Fruit fly (Drosophila melanogaster) S2 (cell line): ENCODE measurements around the gene Dph2.

Source experiments
- CG8478 ChIP-seq: fragments of >200 bp; optimal IDR thresholded peaks from 2 replicates; lab custom pipeline; 2018
- CTCF ChIP-seq, 2 experiments: fragments of >200 bp; optimal IDR thresholded peaks; 2 replicates each; lab custom pipeline; 2018

Gene Dph2

dm6 chr3R:14879207-14879863 lies 14.4 kb downstream of the Dph2 start, which contains the start of gene CG3631:
Gene CG3631 (plus strand): TSS chr3R:14879457.
- TF ChIP-seq CG8478 (lab: Kevin White, UChicago) (no peak), CTCF (optimal IDR thresholded peaks at IDR 0.05; lab: Kevin White, UChicago) (no peak)

DNA sequence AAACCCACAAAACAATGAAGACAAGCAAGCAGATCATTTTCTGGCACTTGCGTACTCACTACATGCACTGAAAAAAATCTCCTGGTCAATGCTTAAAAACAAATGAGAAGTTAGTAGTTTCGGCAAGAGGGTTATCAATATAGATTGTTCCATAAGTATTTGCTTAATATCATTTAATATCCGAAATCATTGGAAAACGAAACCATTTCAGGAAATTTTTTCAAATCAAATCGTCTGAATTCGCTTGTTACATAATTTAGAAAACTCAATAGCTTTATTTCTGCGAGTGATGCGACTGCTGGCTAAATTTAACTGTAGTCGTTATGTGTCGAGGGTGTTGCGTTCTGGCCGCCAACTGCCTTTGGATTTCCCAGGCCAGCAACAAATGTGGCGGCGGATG lies 15.6 kb downstream of the Dph2 start:
- TF ChIP-seq CG8478 (lab: Kevin White, UChicago) (no peak), CTCF (optimal IDR thresholded peaks at IDR 0.05; lab: Kevin White, UChicago) (no peak)

DNA sequence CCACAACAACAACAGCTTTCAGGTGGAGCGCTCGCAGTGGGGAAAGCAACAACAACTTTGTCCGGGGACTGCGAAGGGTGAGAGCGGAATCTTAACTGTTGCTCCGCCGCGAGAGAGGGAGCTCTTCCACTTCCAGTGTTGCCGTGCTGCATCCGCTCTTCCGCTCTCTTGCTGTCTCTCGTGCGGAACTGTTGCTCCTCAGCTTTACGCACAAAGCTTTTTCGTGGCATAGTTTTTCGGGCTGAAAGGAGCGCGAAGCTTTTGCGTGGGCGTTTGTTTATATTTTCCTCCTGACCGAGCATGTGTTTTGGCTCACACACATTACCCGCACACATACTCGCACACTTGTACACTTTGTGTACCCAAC lies 17.8 kb downstream of the Dph2 start:
- TF ChIP-seq CG8478 (lab: Kevin White, UChicago): no peak
- TF ChIP-seq CTCF (optimal IDR thresholded peaks at IDR 0.05; lab: Kevin White, UChicago): no peak

dm6 chr3R:14875274-14875964 lies 18.3 kb downstream of the Dph2 start, which contains the start of gene btsz:
Gene btsz (minus strand): TSS chr3R:14875488.
- no peak for TF ChIP-seq CG8478 (lab: Kevin White, UChicago)
- no peak for TF ChIP-seq CTCF (optimal IDR thresholded peaks at IDR 0.05; lab: Kevin White, UChicago)

- no peak for TF ChIP-seq CG8478 (lab: Kevin White, UChicago)
- TF ChIP-seq CTCF (optimal IDR thresholded peaks at IDR 0.05; lab: Kevin White, UChicago): no peak
Measured at dm6 chr3R:14873345-14873744, 20.4 kb downstream of the Dph2 start.

- no peak for TF ChIP-seq CG8478 (lab: Kevin White, UChicago)
- TF ChIP-seq CTCF (optimal IDR thresholded peaks at IDR 0.05; lab: Kevin White, UChicago): no peak
Measured at dm6 chr3R:14864819-14865218, 28.9 kb downstream of the Dph2 start.

DNA sequence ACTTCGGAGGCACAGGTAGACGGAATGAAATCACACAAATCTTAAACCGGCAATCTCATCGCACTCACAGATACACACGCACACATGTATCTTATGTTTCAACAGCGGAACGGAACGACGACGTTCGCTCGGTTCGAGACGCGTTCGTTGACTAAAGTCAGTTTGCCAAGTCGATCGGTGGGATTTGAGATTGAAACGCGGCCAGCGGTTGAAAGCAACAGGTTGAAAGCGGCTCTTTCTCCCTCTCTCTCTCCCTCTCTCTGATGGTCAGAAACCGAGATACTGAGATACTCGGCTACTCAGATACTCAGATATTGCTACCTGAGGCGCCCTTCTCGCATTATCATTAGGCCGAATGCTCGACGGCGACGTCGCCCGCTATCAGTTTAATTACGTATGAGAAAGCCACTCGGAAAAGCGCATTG lies 40.0 kb downstream of the Dph2 start:
- TF ChIP-seq CTCF (optimal IDR thresholded peaks at IDR 0.05; lab: Kevin White, UChicago) (no peak), CG8478 (lab: Kevin White, UChicago) (no peak)

DNA sequence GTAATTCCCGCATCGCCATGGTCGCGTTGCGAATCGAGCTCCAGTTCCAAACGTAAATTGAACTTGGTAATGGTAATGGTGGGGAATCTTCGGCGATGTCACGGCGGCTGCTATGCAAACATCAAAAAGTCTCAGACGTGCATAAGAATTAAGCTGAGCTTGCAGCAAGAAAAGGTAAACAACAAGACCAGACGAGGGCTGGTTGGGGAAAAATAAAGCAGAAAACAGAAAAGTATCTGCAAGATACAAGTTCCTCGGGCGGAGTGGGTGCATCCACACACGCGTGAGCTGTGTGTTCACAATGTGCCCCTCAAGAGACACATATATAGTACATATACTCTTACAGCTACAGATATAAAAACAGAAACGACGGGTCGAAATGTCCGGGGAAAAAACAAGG lies 41.1 kb downstream of the Dph2 start:
- TF ChIP-seq CG8478 (lab: Kevin White, UChicago) (no peak), CTCF (optimal IDR thresholded peaks at IDR 0.05; lab: Kevin White, UChicago) (no peak)

DNA sequence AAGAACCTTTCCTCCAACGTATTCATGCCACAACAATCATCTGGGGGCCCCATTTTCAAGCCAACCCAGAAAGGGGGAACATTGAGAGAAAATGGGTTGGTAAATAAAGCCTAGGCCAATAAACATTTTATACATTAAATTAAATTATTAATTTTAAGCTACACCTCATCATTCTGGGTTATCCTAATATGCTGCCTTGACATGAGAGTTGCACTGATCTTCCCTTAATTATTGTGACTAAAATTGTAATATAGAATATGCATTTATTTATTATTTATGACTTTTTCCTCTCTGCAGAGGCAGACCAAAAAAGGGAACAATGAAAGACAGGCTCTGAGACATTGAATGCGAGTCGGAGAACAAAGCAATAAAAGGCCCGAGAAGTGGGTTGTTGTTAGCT lies 45.9 kb downstream of the Dph2 start:
- TF ChIP-seq CTCF (optimal IDR thresholded peaks at IDR 0.05; lab: Kevin White, UChicago): no peak
- TF ChIP-seq CG8478 (lab: Kevin White, UChicago): no peak

DNA sequence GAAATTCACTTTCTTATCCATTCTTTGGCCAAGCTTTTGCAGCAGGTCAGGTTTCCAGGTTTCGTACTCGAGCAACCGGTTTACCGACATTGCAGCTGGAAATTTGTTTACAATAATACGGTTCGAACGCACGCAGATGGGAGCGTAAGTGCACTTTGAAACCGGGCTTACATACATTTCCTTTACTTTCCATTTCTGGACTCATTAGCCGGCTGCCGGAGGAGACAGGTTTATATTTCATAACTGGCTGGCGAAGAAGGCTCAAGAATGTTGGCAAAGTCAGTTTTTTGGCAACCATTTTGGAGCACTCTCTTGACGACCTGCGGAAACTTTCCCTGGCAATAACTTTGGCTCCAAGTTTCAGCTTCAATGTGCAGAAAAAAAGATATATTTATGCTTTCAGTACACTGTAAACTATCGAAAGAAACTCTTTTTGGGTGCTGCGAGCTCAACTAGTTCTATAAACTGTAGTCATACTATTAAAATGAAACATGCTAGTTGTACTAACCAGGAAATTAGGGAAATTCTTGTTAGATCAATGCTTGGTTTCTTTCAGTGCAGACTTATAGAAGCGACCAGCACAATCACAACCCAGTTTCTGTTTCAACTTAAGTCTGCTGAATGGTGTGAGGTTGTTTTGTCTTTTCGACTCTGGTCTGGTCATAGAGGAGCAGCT lies 46.7 kb downstream of the Dph2 start:
- TF ChIP-seq CG8478 (lab: Kevin White, UChicago) (no peak), CTCF (optimal IDR thresholded peaks at IDR 0.05; lab: Kevin White, UChicago) (no peak)

DNA sequence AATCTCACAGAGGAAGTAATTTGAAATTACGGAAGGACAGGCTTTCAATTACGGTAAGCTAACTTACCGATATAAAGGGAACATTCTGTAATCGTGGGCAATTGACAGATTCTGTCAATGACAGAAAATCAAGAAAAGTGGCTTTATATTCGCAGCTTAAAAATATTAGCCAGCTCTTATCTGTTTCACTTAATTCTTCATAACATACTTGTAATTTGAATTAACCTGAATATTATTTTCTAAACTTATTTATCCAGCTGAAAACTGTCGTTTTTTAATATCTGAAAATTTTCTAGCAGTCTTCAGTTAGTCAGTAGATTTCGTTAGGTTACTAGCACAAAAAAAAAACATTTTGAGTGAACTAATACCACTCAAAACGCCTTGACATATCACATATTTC lies 49.0 kb downstream of the Dph2 start, which contains the start of gene CG3610:
Gene CG3610, plus strand, starts transcription at position 301 of the 400 bp plus-strand sequence.
- TF ChIP-seq CTCF (optimal IDR thresholded peaks at IDR 0.05; lab: Kevin White, UChicago) (no peak), CG8478 (lab: Kevin White, UChicago) (no peak)
